Fruit fly (Drosophila melanogaster): ENCODE data around the gene Smr.
A peak's percentile ranks its signal among the peaks of the same experiment; 100 is the strongest.

The Smr gene

dm6 chrX:12756374-12756721 is 13.9 kb upstream of the Smr start (continued):
- no peak for TF ChIP-seq Trl (optimal IDR thresholded peaks at IDR 0.05)
- TF ChIP-seq Trl (GFP tag; optimal IDR thresholded peaks at IDR 0.05), result no peak
- no peak for TF ChIP-seq p53 (GFP tag; optimal IDR thresholded peaks at IDR 0.05)
- no peak for TF ChIP-seq CG4404 (GFP tag; IDR thresholded peaks at IDR 0.05)
- TF ChIP-seq jigr1 (GFP tag; IDR thresholded peaks at IDR 0.05), result no peak
- TF ChIP-seq zfh2 (GFP tag; optimal IDR thresholded peaks at IDR 0.05), result no peak
- TF ChIP-seq jumu (GFP tag; optimal IDR thresholded peaks at IDR 0.05), result no peak
- peak; percentile 76 for TF ChIP-seq Med (GFP tag)
- TF ChIP-seq CG34224 (GFP tag; IDR thresholded peaks at IDR 0.05; ENCODE audit: partially characterized antibody), result no peak
- TF ChIP-seq CG32767 (GFP tag; IDR thresholded peaks at IDR 0.05), result no peak
- no peak for TF ChIP-seq pan (optimal IDR thresholded peaks at IDR 0.05)
- no peak for TF ChIP-seq pan (GFP tag; optimal IDR thresholded peaks at IDR 0.05 in 1 of 2, IDR thresholded peaks at IDR 0.05 in 1 of 2)
- no peak for TF ChIP-seq CG11456 (GFP tag; IDR thresholded peaks at IDR 0.05)
- no peak for TF ChIP-seq gem (tag; optimal IDR thresholded peaks at IDR 0.05)
- TF ChIP-seq salm (tag; optimal IDR thresholded peaks at IDR 0.05), result no peak
- no peak for TF ChIP-seq her (GFP tag; optimal IDR thresholded peaks at IDR 0.05)
- no peak for TF ChIP-seq CG8290 (GFP tag; optimal IDR thresholded peaks at IDR 0.05)
- peak in 1 of 2 experiments; percentile 69 for TF ChIP-seq CG8290 (tag; optimal IDR thresholded peaks at IDR 0.05)
- no peak for TF ChIP-seq CG14014 (GFP tag; IDR thresholded peaks at IDR 0.05)
- TF ChIP-seq CG10274 (GFP tag; optimal IDR thresholded peaks at IDR 0.05), result no peak
- TF ChIP-seq CG1602 (GFP tag; optimal IDR thresholded peaks at IDR 0.05), result no peak
- no peak for TF ChIP-seq Abd-B (GFP tag; optimal IDR thresholded peaks at IDR 0.05)
- no peak for TF ChIP-seq ems (GFP tag; optimal IDR thresholded peaks at IDR 0.05)
- no peak for TF ChIP-seq stwl (tag; optimal IDR thresholded peaks at IDR 0.05)
- no peak for TF ChIP-seq CG8089 (GFP tag; optimal IDR thresholded peaks at IDR 0.05)
- no peak for TF ChIP-seq CG10366 (GFP tag; IDR thresholded peaks at IDR 0.05)
- TF ChIP-seq amos (GFP tag; IDR thresholded peaks at IDR 0.05; ENCODE audit: partially characterized antibody), result no peak; the same call in 1 of the 2 replicates
- TF ChIP-seq stc (GFP tag; IDR thresholded peaks at IDR 0.05), result no peak
- TF ChIP-seq scrt (GFP tag; optimal IDR thresholded peaks at IDR 0.05), result no peak
- TF ChIP-seq NfI (GFP tag; optimal IDR thresholded peaks at IDR 0.05), result no peak
- no peak for TF ChIP-seq CG13296 (GFP tag; optimal IDR thresholded peaks at IDR 0.05)
- peak; percentile 67 for TF ChIP-seq CG13894 (tag; optimal IDR thresholded peaks at IDR 0.05)
- TF ChIP-seq ci (GFP tag; IDR thresholded peaks at IDR 0.05), result peak; percentile 57; the same call in 2 of the 3 replicates
- no peak for TF ChIP-seq slou (GFP tag; optimal IDR thresholded peaks at IDR 0.05)
- TF ChIP-seq Hey (tag; optimal IDR thresholded peaks at IDR 0.05), result no peak
- TF ChIP-seq danr (GFP tag; IDR thresholded peaks at IDR 0.05), result no peak
- no peak for TF ChIP-seq Ets97D (GFP tag; optimal IDR thresholded peaks at IDR 0.05)
- TF ChIP-seq ttk (GFP tag; IDR thresholded peaks at IDR 0.05), result no peak
- no peak for TF ChIP-seq CG11504 (tag; optimal IDR thresholded peaks at IDR 0.05)
- no peak for TF ChIP-seq CG10979 (tag; optimal IDR thresholded peaks at IDR 0.05)
- TF ChIP-seq pros (GFP tag; optimal IDR thresholded peaks at IDR 0.05), result peak; percentile 58
- no peak for TF ChIP-seq CG8281 (tag; optimal IDR thresholded peaks at IDR 0.05)
- no peak for TF ChIP-seq CG14667 (GFP tag; IDR thresholded peaks at IDR 0.05)
- TF ChIP-seq CG18764 (GFP tag; optimal IDR thresholded peaks at IDR 0.05), result no peak
- TF ChIP-seq kay (GFP tag; optimal IDR thresholded peaks at IDR 0.05), result no peak
- TF ChIP-seq croc (GFP tag; conservative IDR thresholded peaks at IDR 0.05), result no peak
- TF ChIP-seq CG10431 (GFP tag; optimal IDR thresholded peaks at IDR 0.05), result no peak
- no peak for TF ChIP-seq Chrac-16 (GFP tag; optimal IDR thresholded peaks at IDR 0.05)
- TF ChIP-seq CG9817 (tag; optimal IDR thresholded peaks at IDR 0.05), result no peak
- TF ChIP-seq CG1529 (GFP tag; optimal IDR thresholded peaks at IDR 0.05), result no peak
- TF ChIP-seq CG10959 (GFP tag; IDR thresholded peaks at IDR 0.05), result no peak
- no peak for TF ChIP-seq dysf (GFP tag; IDR thresholded peaks at IDR 0.05)
- TF ChIP-seq CG34422 (GFP tag; IDR thresholded peaks at IDR 0.05), result peak; percentile 37; the same call in 1 of the 3 replicates
- TF ChIP-seq oc (tag; optimal IDR thresholded peaks at IDR 0.05), result peak; percentile 27
